Fruit fly (Drosophila melanogaster): ENCODE measurements around the gene CG3473.

dm6 chr2L:14598357-14599057 lies 35.0 kb upstream of the CG3473 start:
- TF ChIP-seq CG11398 (GFP tag; optimal IDR thresholded peaks at IDR 0.05) (no peak), gce (GFP tag; IDR thresholded peaks at IDR 0.05) (no peak), CG12942 (GFP tag; optimal IDR thresholded peaks at IDR 0.05) (no peak)

Data from whole organism, embryonic.